Worm (Caenorhabditis elegans): Measurements from ENCODE around the gene eyg-1.
"Not testable (repeated sequence)": the region's sequence is repeated elsewhere in the genome, so short reads cannot be mapped to it uniquely, and the experiment has no call there.

The eyg-1 gene

DNA sequence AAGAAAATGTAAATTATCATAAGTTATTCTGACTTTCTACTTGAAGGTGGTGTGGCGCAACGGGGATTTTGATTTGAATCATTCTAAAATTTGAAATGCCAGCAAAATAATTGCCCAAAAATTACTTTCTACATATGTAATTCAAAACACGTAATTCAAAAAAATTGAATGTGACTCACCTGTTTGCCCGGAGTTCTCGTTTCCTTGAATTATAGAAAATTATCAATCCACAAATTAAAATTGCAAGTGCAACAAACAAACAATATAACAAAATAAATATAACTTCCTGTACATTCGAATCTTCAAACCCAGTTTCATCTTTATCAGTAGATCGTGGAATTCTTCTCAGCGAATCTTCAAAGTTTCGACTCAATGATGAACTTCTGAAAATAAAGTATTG lies 40.5 kb upstream of the eyg-1 start:
- TF ChIP-seq ztf-1 (GFP tag; conservative IDR thresholded peaks at IDR 0.05) (no peak), peb-1 (tag; optimal IDR thresholded peaks at IDR 0.05) (no peak), alr-1 (tag; optimal IDR thresholded peaks at IDR 0.05) (no peak), nhr-23 (tag; optimal IDR thresholded peaks at IDR 0.05) (no peak), aly-2 (tag; optimal IDR thresholded peaks at IDR 0.05) (no peak), R02D3.7 (tag; optimal IDR thresholded peaks at IDR 0.05) (no peak), dmd-4 (tag; optimal IDR thresholded peaks at IDR 0.05) (no peak), unc-55 (GFP tag; optimal IDR thresholded peaks at IDR 0.05) (no peak), F13H6.1 (tag; optimal IDR thresholded peaks at IDR 0.05) (no peak), elt-1 (tag; optimal IDR thresholded peaks at IDR 0.05) (no peak), ceh-82 (tag; optimal IDR thresholded peaks at IDR 0.05) (no peak), egl-27 (tag; optimal IDR thresholded peaks at IDR 0.05) (no peak), fos-1 (tag; optimal IDR thresholded peaks at IDR 0.05) (no peak), nhr-21 (tag; optimal IDR thresholded peaks at IDR 0.05) (no peak), lin-13 (GFP tag; optimal IDR thresholded peaks at IDR 0.05) (no peak), sma-3 (GFP tag; optimal IDR thresholded peaks at IDR 0.05) (no peak), ZK546.5 (tag; optimal IDR thresholded peaks at IDR 0.05) (no peak), nhr-25 (tag; optimal IDR thresholded peaks at IDR 0.05) (no peak), unc-62 (GFP tag; optimal IDR thresholded peaks at IDR 0.05) (no peak)

DNA sequence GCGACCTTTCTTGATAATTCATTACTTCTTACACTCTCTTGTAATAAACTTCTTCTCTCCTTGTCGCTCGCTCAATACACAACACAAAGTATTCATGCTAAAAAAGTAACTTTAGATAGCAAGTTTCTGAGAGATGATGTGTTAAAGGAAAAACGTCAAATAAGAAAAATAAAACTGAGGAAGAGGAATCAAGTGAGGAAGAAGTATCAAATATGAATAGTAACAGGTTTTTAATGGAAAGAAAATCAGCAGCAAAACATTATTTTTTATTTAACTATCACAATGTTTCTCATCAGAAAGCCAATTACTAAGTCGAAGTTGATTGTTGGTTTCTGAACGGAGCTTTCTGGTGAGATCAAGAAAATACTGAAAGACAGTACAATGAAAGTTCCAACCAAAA lies 38.6 kb upstream of the eyg-1 start, which contains the start of gene chil-1:
chil-1 (minus strand) TSS at position 101 of the 400 bp plus-strand sequence.
- TF ChIP-seq gmeb-1, ceh-16, fos-1 (tag; optimal IDR thresholded peaks at IDR 0.05): not testable (repeated sequence)

DNA sequence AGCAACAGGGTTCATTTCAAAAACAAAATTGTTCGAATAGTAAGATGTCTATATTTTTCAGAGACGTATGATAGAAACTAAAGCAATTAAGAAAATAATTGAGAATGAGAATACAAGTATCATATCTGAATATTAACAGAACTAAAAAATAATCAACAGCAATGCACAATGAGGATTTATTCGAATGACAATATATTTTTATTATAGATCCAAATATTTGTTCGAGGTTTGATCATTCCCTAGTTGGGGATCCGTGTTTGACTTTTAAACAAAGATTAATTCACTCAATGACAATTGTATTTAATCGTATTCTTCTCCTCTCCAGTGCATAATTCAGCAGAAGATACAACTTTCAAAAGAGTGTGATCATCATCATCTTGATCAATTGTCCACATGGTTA lies 34.4 kb upstream of the eyg-1 start, which contains the start of gene C08H9.18:
C08H9.18 (minus strand) TSS at position 101 of the 400 bp plus-strand sequence.
- TF ChIP-seq skn-1 (tag; optimal IDR thresholded peaks at IDR 0.05) = no peak
- TF ChIP-seq ceh-16 (tag; optimal IDR thresholded peaks at IDR 0.05) = no peak
- no peak for TF ChIP-seq R02D3.7 (tag; optimal IDR thresholded peaks at IDR 0.05)

DNA sequence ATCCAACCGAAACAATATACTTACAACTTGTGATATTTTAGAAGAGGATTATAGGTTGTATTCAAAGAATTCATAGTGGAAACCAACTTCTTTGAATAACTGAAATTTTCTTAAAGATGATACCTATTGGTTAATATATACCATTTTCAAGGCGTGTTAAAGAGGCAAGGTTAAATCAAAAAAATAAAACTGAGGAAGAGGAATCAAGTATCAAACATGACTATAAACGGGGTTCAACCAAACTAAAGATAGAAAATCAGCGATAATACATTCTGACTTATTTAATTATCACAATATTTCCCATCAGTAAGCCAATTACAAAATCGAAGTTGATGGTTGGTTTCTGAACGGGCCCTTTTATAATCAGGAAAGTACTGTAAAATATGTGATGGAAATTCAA lies 33.6 kb upstream of the eyg-1 start, which contains the start of gene chil-3:
chil-3 (minus strand) TSS at position 101 of the 400 bp plus-strand sequence.
- TF ChIP-seq lin-13 (GFP tag; optimal IDR thresholded peaks at IDR 0.05) = no peak
- TF ChIP-seq mdl-1 (tag; optimal IDR thresholded peaks at IDR 0.05) = no peak
- TF ChIP-seq unc-55 (GFP tag; optimal IDR thresholded peaks at IDR 0.05) = no peak
- no peak for TF ChIP-seq ZK546.5 (tag; optimal IDR thresholded peaks at IDR 0.05)
- no peak for TF ChIP-seq nhr-10 (tag; optimal IDR thresholded peaks at IDR 0.05)
- no peak for TF ChIP-seq ztf-1 (GFP tag; conservative IDR thresholded peaks at IDR 0.05)
- TF ChIP-seq nhr-129 (tag; optimal IDR thresholded peaks at IDR 0.05) = no peak
- TF ChIP-seq nhr-237 (tag; optimal IDR thresholded peaks at IDR 0.05) = no peak
- TF ChIP-seq ceh-16 (tag; optimal IDR thresholded peaks at IDR 0.05) = no peak
- TF ChIP-seq F13H6.1 (tag; optimal IDR thresholded peaks at IDR 0.05) = no peak
- no peak for TF ChIP-seq snpc-4 (tag; optimal IDR thresholded peaks at IDR 0.05)
- no peak for TF ChIP-seq ztf-4 (tag; optimal IDR thresholded peaks at IDR 0.05)
- no peak for TF ChIP-seq unc-39 (tag; optimal IDR thresholded peaks at IDR 0.05)
- no peak for TF ChIP-seq sem-4 (tag; optimal IDR thresholded peaks at IDR 0.05)
- no peak for TF ChIP-seq ceh-82 (tag; optimal IDR thresholded peaks at IDR 0.05)

DNA sequence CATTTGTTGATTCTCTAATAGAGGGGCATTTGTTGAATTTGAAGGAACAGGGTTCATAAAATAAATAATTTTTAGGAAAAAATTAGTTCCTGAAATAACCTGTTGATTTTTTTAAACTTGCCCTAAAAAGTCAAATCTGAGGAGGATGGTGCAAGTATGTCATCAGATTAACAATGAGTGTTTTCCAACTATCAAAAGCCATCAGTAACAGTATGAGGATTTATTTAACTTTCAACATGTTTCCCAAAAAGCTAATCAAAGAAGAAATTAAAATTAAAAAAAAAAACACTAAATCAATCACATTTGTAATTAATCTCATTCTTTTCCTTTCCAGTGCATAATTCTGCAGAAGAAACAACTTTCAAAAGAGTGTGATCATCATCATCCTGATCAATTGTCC lies 31.8 kb upstream of the eyg-1 start, which contains the start of gene chil-5:
chil-5 (minus strand) TSS at position 101 of the 400 bp plus-strand sequence.
- TF ChIP-seq elt-1 (tag; optimal IDR thresholded peaks at IDR 0.05) (no peak), dmd-4 (tag; optimal IDR thresholded peaks at IDR 0.05) (no peak), mdl-1 (tag; optimal IDR thresholded peaks at IDR 0.05) (no peak), C34F6.9 (tag; optimal IDR thresholded peaks at IDR 0.05) (no peak), unc-55 (GFP tag; optimal IDR thresholded peaks at IDR 0.05) (no peak), R02D3.7 (tag; optimal IDR thresholded peaks at IDR 0.05) (no peak), aly-2 (tag; optimal IDR thresholded peaks at IDR 0.05) (no peak), zag-1 (tag; optimal IDR thresholded peaks at IDR 0.05) (no peak), ztf-11 (tag; optimal IDR thresholded peaks at IDR 0.05) (no peak), sma-9 (GFP tag; optimal IDR thresholded peaks at IDR 0.05) (no peak), sma-9 (tag; optimal IDR thresholded peaks at IDR 0.05) (no peak)

All from whole organism, L2 larva.